ENCODE assay signal across 1 fruit fly cellular context in genomic region chr2L:18965367-18966213, dm6.
TF ChIP-seq lines count a peak whose summit lies in the region.

No protein-coding gene starts in this region.

TF ChIP-seq in whole organism, embryonic, 481 proteins besides CTCF, POLR2A, EP300 and RAD21 (continued from another document):
- peak; percentile 39 for TF ChIP-seq CG15514 (GFP tag; optimal IDR thresholded peaks at IDR 0.05; lab: Kevin White, UChicago)
- TF ChIP-seq rib (GFP tag; IDR thresholded peaks at IDR 0.05; lab: Robert Waterston, UW), result no peak
- TF ChIP-seq crol (GFP tag; IDR thresholded peaks at IDR 0.05; lab: Robert Waterston, UW), result 0 out of 2 replicates have a peak, but pooled peaks have one; percentile 7
- no peak for TF ChIP-seq luna (GFP tag; optimal IDR thresholded peaks at IDR 0.05; lab: Kevin White, UChicago)
- peak; percentile 21 for TF ChIP-seq D19A (tag; optimal IDR thresholded peaks at IDR 0.05; lab: Kevin White, UChicago)
- peak; percentile 13 for TF ChIP-seq CG10543 (GFP tag; optimal IDR thresholded peaks at IDR 0.05; lab: Kevin White, UChicago)
- TF ChIP-seq Six4 (GFP tag; optimal IDR thresholded peaks at IDR 0.05; lab: Kevin White, UChicago), result no peak
- TF ChIP-seq CG6689 (GFP tag; IDR thresholded peaks at IDR 0.05; lab: Robert Waterston, UW), result peak; percentile 45; the same call in 1 of the 2 replicates
- 0 out of 3 replicates have a peak, but pooled peaks have one; percentile 37 for TF ChIP-seq Dbx (GFP tag; IDR thresholded peaks at IDR 0.05; lab: Robert Waterston, UW)
- peak; percentile 16; the same call in 1 of the 2 replicates for TF ChIP-seq CG4404 (GFP tag; IDR thresholded peaks at IDR 0.05; lab: Robert Waterston, UW)
- TF ChIP-seq vvl (GFP tag; IDR thresholded peaks at IDR 0.05; lab: Robert Waterston, UW), result 0 out of 2 replicates have a peak, but pooled peaks have one; percentile 44
- peak in 1 of 2 experiments; percentile 3 for TF ChIP-seq bsh (GFP tag; optimal IDR thresholded peaks at IDR 0.05; lab: Kevin White, UChicago)
- TF ChIP-seq Ada2b (GFP tag; IDR thresholded peaks at IDR 0.05; lab: Robert Waterston, UW), result peak; percentile 18; the same call in 1 of the 2 replicates
- TF ChIP-seq CG10209 (GFP tag; optimal IDR thresholded peaks at IDR 0.05; lab: Kevin White, UChicago), result peak; percentile 30
- TF ChIP-seq Dp (GFP tag; optimal IDR thresholded peaks at IDR 0.05; lab: Kevin White, UChicago), result no peak
- no peak for TF ChIP-seq CG9609 (GFP tag; optimal IDR thresholded peaks at IDR 0.05; lab: Kevin White, UChicago)
- no peak for TF ChIP-seq ftz-f1 (GFP tag; optimal IDR thresholded peaks at IDR 0.05; lab: Kevin White, UChicago)
- peak; percentile 31 for TF ChIP-seq CG13424 (tag; optimal IDR thresholded peaks at IDR 0.05; lab: Kevin White, UChicago)
- peak; percentile 8; the same call in 1 of the 2 replicates for TF ChIP-seq E2f1 (GFP tag; IDR thresholded peaks at IDR 0.05; lab: Robert Waterston, UW)
- peak; percentile 6 for TF ChIP-seq nerfin-1 (tag; optimal IDR thresholded peaks at IDR 0.05; lab: Kevin White, UChicago)
- peak; percentile 36; the same call in 1 of the 2 replicates for TF ChIP-seq Xrp1 (GFP tag; IDR thresholded peaks at IDR 0.05; lab: Robert Waterston, UW)
- no peak for TF ChIP-seq CG30020 (tag; optimal IDR thresholded peaks at IDR 0.05; lab: Kevin White, UChicago)
- no peak for TF ChIP-seq CG8924 (tag; optimal IDR thresholded peaks at IDR 0.05; lab: Kevin White, UChicago)
- TF ChIP-seq trem (tag; optimal IDR thresholded peaks at IDR 0.05; lab: Kevin White, UChicago), result no peak
- TF ChIP-seq Fer2 (tag; optimal IDR thresholded peaks at IDR 0.05; lab: Kevin White, UChicago), result no peak
- TF ChIP-seq chn (GFP tag; optimal IDR thresholded peaks at IDR 0.05; lab: Kevin White, UChicago), result no peak
- peak in 1 of 2 experiments; percentile 5 for TF ChIP-seq crp (GFP tag; optimal IDR thresholded peaks at IDR 0.05; lab: Kevin White, UChicago)
- peak; percentile 28 for TF ChIP-seq Sox100B (GFP tag; optimal IDR thresholded peaks at IDR 0.05; lab: Kevin White, UChicago)
- no peak for TF ChIP-seq lola (GFP tag; optimal IDR thresholded peaks at IDR 0.05; lab: Kevin White, UChicago)
- TF ChIP-seq lmd (GFP tag; IDR thresholded peaks at IDR 0.05; lab: Robert Waterston, UW), result peak; percentile 58
- peak; percentile 59 for TF ChIP-seq lab (GFP tag; optimal IDR thresholded peaks at IDR 0.05; lab: Kevin White, UChicago)
